Worm (Caenorhabditis elegans): Measurements from ENCODE around the gene cyp-13A11.
A peak's percentile ranks its signal among the peaks of the same experiment; 100 is the strongest.

cyp-13A11 gene

ce11 chrIII:13020741-13021140, at the start of gene cyp-13A11:
Gene cyp-13A11 (plus strand): TSS chrIII:13021006.
- TF ChIP-seq Y105C5A.15 (GFP tag; IDR thresholded peaks at IDR 0.05) (no peak), daf-16 (GFP tag; optimal IDR thresholded peaks at IDR 0.05) (no peak), daf-16 (tag; optimal IDR thresholded peaks at IDR 0.05) (peak; percentile 94), lim-7 (GFP tag; IDR thresholded peaks at IDR 0.05) (no peak), nhr-28 (tag; optimal IDR thresholded peaks at IDR 0.05) (peak; percentile 7), lin-1 (GFP tag; IDR thresholded peaks at IDR 0.05) (no peak)

DNA sequence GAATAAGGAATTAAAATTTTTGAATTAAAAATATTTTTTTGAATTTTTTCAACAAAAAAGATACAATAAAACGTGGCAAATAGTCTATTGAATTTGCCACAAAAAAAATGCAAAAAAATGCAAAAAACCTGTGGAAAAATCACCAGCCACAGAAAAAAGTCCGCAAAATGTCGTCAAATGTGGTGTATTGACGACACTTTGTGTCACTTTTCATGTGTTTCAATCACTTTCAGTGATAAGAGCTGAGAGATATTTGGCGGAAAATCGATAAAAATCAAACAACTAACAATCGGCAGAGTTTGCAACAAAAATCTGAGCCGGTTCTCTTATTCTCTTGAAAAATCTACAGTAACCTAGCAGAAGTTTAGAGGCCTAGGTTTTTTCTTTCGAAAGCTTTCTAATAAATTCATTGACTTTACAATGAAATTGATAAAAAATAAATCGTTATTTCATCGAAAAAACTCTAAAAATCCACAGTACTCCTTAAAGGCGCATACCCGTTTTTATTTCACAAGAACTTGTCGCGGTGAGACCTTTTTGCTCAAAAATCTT, 48.9 kb upstream of the cyp-13A11 start:
- no peak for TF ChIP-seq tag-97 (GFP tag; IDR thresholded peaks at IDR 0.05)
- no peak for TF ChIP-seq mxl-2 (GFP tag; conservative IDR thresholded peaks at IDR 0.05)
- no peak for TF ChIP-seq dmd-9 (GFP tag; IDR thresholded peaks at IDR 0.05)
- TF ChIP-seq set-16 (GFP tag; IDR thresholded peaks at IDR 0.05): no peak
- no peak for TF ChIP-seq fkh-10 (GFP tag; optimal IDR thresholded peaks at IDR 0.05)
- no peak for TF ChIP-seq pqm-1 (tag; optimal IDR thresholded peaks at IDR 0.05)
- TF ChIP-seq dpl-1 (GFP tag; optimal IDR thresholded peaks at IDR 0.05): peak; percentile 43
- no peak for TF ChIP-seq Y5F2A.4 (GFP tag; optimal IDR thresholded peaks at IDR 0.05)
- TF ChIP-seq hlh-11 (tag; optimal IDR thresholded peaks at IDR 0.05): peak; percentile 39
- TF ChIP-seq ceh-28 (tag; optimal IDR thresholded peaks at IDR 0.05): no peak
- no peak for TF ChIP-seq Y105C5A.15 (GFP tag; IDR thresholded peaks at IDR 0.05)
- TF ChIP-seq mdt-29 (GFP tag; IDR thresholded peaks at IDR 0.05): no peak
- no peak for TF ChIP-seq Y48G9A.11 (GFP tag; IDR thresholded peaks at IDR 0.05)
- peak; percentile 2 for TF ChIP-seq mep-1 (tag; optimal IDR thresholded peaks at IDR 0.05)
- TF ChIP-seq ztf-7 (tag; optimal IDR thresholded peaks at IDR 0.05): no peak
- no peak for TF ChIP-seq spr-3 (GFP tag; optimal IDR thresholded peaks at IDR 0.05)
- no peak for TF ChIP-seq jun-1 (tag; optimal IDR thresholded peaks at IDR 0.05)
- TF ChIP-seq hmg-1.1 (GFP tag; IDR thresholded peaks at IDR 0.05): no peak
- no peak for TF ChIP-seq ces-1 (GFP tag; optimal IDR thresholded peaks at IDR 0.05)
- no peak for TF ChIP-seq zip-2 (tag; optimal IDR thresholded peaks at IDR 0.05)
- no peak for TF ChIP-seq T26A8.4 (GFP tag; IDR thresholded peaks at IDR 0.05)
- no peak for TF ChIP-seq hif-1 (tag; optimal IDR thresholded peaks at IDR 0.05)
- no peak for TF ChIP-seq daf-8 (GFP tag; IDR thresholded peaks at IDR 0.05)
- no peak for TF ChIP-seq ZK546.5 (tag; optimal IDR thresholded peaks at IDR 0.05)
- TF ChIP-seq lsy-2 (tag; optimal IDR thresholded peaks at IDR 0.05): peak in 1 of 2 experiments; percentile 82
- no peak for TF ChIP-seq nhr-102 (tag; optimal IDR thresholded peaks at IDR 0.05)
- no peak for TF ChIP-seq D1046.2 (GFP tag; IDR thresholded peaks at IDR 0.05)
- no peak for TF ChIP-seq egl-27 (tag; optimal IDR thresholded peaks at IDR 0.05)
- TF ChIP-seq sdz-12 (GFP tag; optimal IDR thresholded peaks at IDR 0.05): no peak
- TF ChIP-seq F26F4.8 (GFP tag; conservative IDR thresholded peaks at IDR 0.05): no peak
- TF ChIP-seq T20F7.1 (GFP tag; optimal IDR thresholded peaks at IDR 0.05): no peak
- no peak for TF ChIP-seq snpc-4 (tag; optimal IDR thresholded peaks at IDR 0.05)
- TF ChIP-seq nhr-111 (GFP tag; optimal IDR thresholded peaks at IDR 0.05): no peak
- TF ChIP-seq dve-1 (tag; optimal IDR thresholded peaks at IDR 0.05; ENCODE audit: insufficient read depth): peak; percentile 58
- no peak for TF ChIP-seq daf-16 (GFP tag; optimal IDR thresholded peaks at IDR 0.05)
- TF ChIP-seq daf-16 (tag; optimal IDR thresholded peaks at IDR 0.05): peak; percentile 43
- no peak for TF ChIP-seq zag-1 (tag; optimal IDR thresholded peaks at IDR 0.05)
- no peak for TF ChIP-seq lir-3 (tag; optimal IDR thresholded peaks at IDR 0.05)
- peak in 1 of 2 experiments; percentile 99 for TF ChIP-seq unc-62 (GFP tag; optimal IDR thresholded peaks at IDR 0.05 in 1 of 2)
- TF ChIP-seq unc-62 (tag; optimal IDR thresholded peaks at IDR 0.05): no peak
- TF ChIP-seq hlh-30 (tag; optimal IDR thresholded peaks at IDR 0.05; ENCODE audit: insufficient read depth): peak; percentile 61
- TF ChIP-seq aly-2 (tag; optimal IDR thresholded peaks at IDR 0.05): no peak
- TF ChIP-seq mes-2 (tag; optimal IDR thresholded peaks at IDR 0.05; ENCODE audit: poor library complexity, severe bottlenecking): peak; percentile 35
- TF ChIP-seq spr-1 (tag; optimal IDR thresholded peaks at IDR 0.05): no peak
- no peak for TF ChIP-seq lin-15B (tag; optimal IDR thresholded peaks at IDR 0.05)
- no peak for TF ChIP-seq ceh-20 (GFP tag; IDR thresholded peaks at IDR 0.05)
- no peak for TF ChIP-seq nhr-11 (tag; optimal IDR thresholded peaks at IDR 0.05)
